Worm (Caenorhabditis elegans) whole organism, L2 larva: Measurements from ENCODE around the gene cpt-6.
A peak's percentile ranks its signal among the peaks of the same experiment; 100 is the strongest.

ENCODE experiments used
- Y55F3AM.14 ChIP-seq: fragments of 200-800 bp; sonication (Bioruptor generic); optimal IDR thresholded peaks from 2 replicates; lab custom pipeline; 2018; ENCODE audit warnings: mild to moderate bottlenecking, missing genetic modification characterization, missing compliant biosample characterization
- alr-1 ChIP-seq: fragments of 150-350 bp; optimal IDR thresholded peaks from 2 replicates; lab custom pipeline; 2014; ENCODE audit warnings: missing biosample characterization, missing genetic modification characterization
- ama-1 ChIP-seq: fragments of 150-350 bp; optimal IDR thresholded peaks from 2 replicates; lab custom pipeline; 2018; ENCODE audit warnings: inconsistent platforms
- blmp-1 ChIP-seq: sonication (generic microtip); optimal IDR thresholded peaks from 2 replicates; lab custom pipeline; 2017; ENCODE audit warnings: missing genetic modification characterization, mild to moderate bottlenecking, missing compliant biosample characterization, antibody characterized with exemption, moderate library complexity; ENCODE audit not compliant: insufficient read depth
- crh-2 ChIP-seq: sonication (generic microtip); optimal IDR thresholded peaks from 2 replicates; lab custom pipeline; 2017; ENCODE audit warnings: missing biosample characterization, missing genetic modification characterization
- egl-27 ChIP-seq: sonication (generic microtip); optimal IDR thresholded peaks from 3 replicates; lab custom pipeline; 2017; ENCODE audit warnings: missing biosample characterization, missing genetic modification reagents, missing genetic modification characterization
- elt-3 ChIP-seq: sonication (generic microtip); optimal IDR thresholded peaks from 2 replicates; lab custom pipeline; 2017; ENCODE audit warnings: missing biosample characterization, missing genetic modification characterization
- fos-1 ChIP-seq: fragments of 150-350 bp; optimal IDR thresholded peaks from 2 replicates; lab custom pipeline; 2014; ENCODE audit warnings: missing biosample characterization, missing genetic modification characterization
- lin-13 ChIP-seq: fragments of 150-350 bp; optimal IDR thresholded peaks from 2 replicates; lab custom pipeline; 2014; ENCODE audit warnings: missing biosample characterization, missing genetic modification reagents, missing genetic modification characterization
- lin-39 ChIP-seq: fragments of 150-350 bp; optimal IDR thresholded peaks from 2 replicates; lab custom pipeline; 2014; ENCODE audit warnings: missing biosample characterization, missing genetic modification reagents, missing genetic modification characterization
- lsy-2 ChIP-seq, 2 experiments: fragments of 150-350 bp in 1 of 2; sonication (generic microtip) in 1 of 2; optimal IDR thresholded peaks; 2 replicates each; lab custom pipeline; 2014 to 2017; ENCODE audit warnings: missing biosample characterization in 2 of 2, missing genetic modification characterization in 2 of 2
- mbf-1 ChIP-seq: sonication (generic microtip); optimal IDR thresholded peaks from 2 replicates; lab custom pipeline; 2017; ENCODE audit warnings: missing biosample characterization, missing genetic modification characterization
- nhr-10 ChIP-seq: sonication (generic microtip); optimal IDR thresholded peaks from 2 replicates; lab custom pipeline; 2017; ENCODE audit warnings: missing biosample characterization, missing genetic modification characterization
- nhr-12 ChIP-seq: fragments of 150-350 bp; optimal IDR thresholded peaks from 2 replicates; lab custom pipeline; 2014; ENCODE audit warnings: missing biosample characterization, missing genetic modification characterization
- nhr-21 ChIP-seq: fragments of 150-350 bp; optimal IDR thresholded peaks from 2 replicates; lab custom pipeline; 2014; ENCODE audit warnings: missing biosample characterization, missing genetic modification characterization
- nhr-25 ChIP-seq: fragments of 150-350 bp; sonication (generic microtip); optimal IDR thresholded peaks from 3 replicates; lab custom pipeline; 2014; ENCODE audit warnings: missing biosample characterization, missing genetic modification characterization
- nhr-6 ChIP-seq: fragments of 150-350 bp; optimal IDR thresholded peaks from 2 replicates; lab custom pipeline; 2014; ENCODE audit warnings: missing biosample characterization, missing genetic modification characterization
- nhr-77 ChIP-seq: fragments of 150-350 bp; optimal IDR thresholded peaks from 2 replicates; lab custom pipeline; 2014; ENCODE audit warnings: missing biosample characterization, missing genetic modification characterization
- peb-1 ChIP-seq: fragments of 150-350 bp; optimal IDR thresholded peaks from 2 replicates; lab custom pipeline; 2014; ENCODE audit warnings: missing biosample characterization, missing genetic modification characterization
- sem-4 ChIP-seq: fragments of 150-350 bp; optimal IDR thresholded peaks from 2 replicates; lab custom pipeline; 2014; ENCODE audit warnings: missing biosample characterization, missing genetic modification reagents, missing genetic modification characterization
- skn-1 ChIP-seq: sonication (generic microtip); optimal IDR thresholded peaks from 2 replicates; lab custom pipeline; 2017; ENCODE audit warnings: missing biosample characterization, missing genetic modification characterization
- sma-3 ChIP-seq: sonication (generic microtip); optimal IDR thresholded peaks from 2 replicates; lab custom pipeline; 2016; ENCODE audit warnings: missing genetic modification reagents, missing genetic modification characterization, missing compliant biosample characterization
- sma-9 ChIP-seq, 2 experiments: fragments of 150-350 bp in 1 of 2; sonication (generic microtip) in 1 of 2; optimal IDR thresholded peaks; 2 replicates each; lab custom pipeline; 2014 to 2016; ENCODE audit warnings: missing genetic modification characterization in 2 of 2, mild to moderate bottlenecking in 1 of 2, missing biosample characterization in 1 of 2, missing compliant biosample characterization in 1 of 2, missing genetic modification reagents in 1 of 2, moderate library complexity in 1 of 2
- unc-39 ChIP-seq: fragments of 150-350 bp; optimal IDR thresholded peaks from 2 replicates; lab custom pipeline; 2014; ENCODE audit warnings: missing biosample characterization, missing genetic modification characterization
- unc-62 ChIP-seq: fragments of 150-350 bp; optimal IDR thresholded peaks from 2 replicates; lab custom pipeline; 2014; ENCODE audit warnings: missing biosample characterization, missing genetic modification reagents, missing genetic modification characterization
- zag-1 ChIP-seq: fragments of 150-350 bp; optimal IDR thresholded peaks from 2 replicates; lab custom pipeline; 2014; ENCODE audit warnings: missing biosample characterization, missing genetic modification characterization
- ztf-11 ChIP-seq: sonication (generic microtip); optimal IDR thresholded peaks from 2 replicates; lab custom pipeline; 2017; ENCODE audit warnings: missing biosample characterization, missing genetic modification characterization
- ztf-4 ChIP-seq: fragments of 150-350 bp; optimal IDR thresholded peaks from 2 replicates; lab custom pipeline; 2014; ENCODE audit warnings: missing biosample characterization, missing genetic modification characterization

The cpt-6 gene

ce11 chrV:6513786-6514430 lies 20.2 kb upstream of the cpt-6 start:
- TF ChIP-seq lsy-2 (tag; optimal IDR thresholded peaks at IDR 0.05; lab: Kevin White, UChicago) (no peak), crh-2 (tag; lab: Kevin White, UChicago) (no peak), nhr-25 (no peak), lin-39 (tag; lab: Kevin White, UChicago) (no peak), nhr-21 (tag; lab: Kevin White, UChicago) (peak; percentile 37), nhr-10 (tag; lab: Kevin White, UChicago) (no peak), sma-9 (GFP tag; optimal IDR thresholded peaks at IDR 0.05; lab: Kevin White, UChicago) (peak; percentile 13), sma-9 (tag; optimal IDR thresholded peaks at IDR 0.05; lab: Kevin White, UChicago) (no peak), zag-1 (no peak), skn-1 (tag; lab: Kevin White, UChicago) (no peak), mbf-1 (tag; lab: Kevin White, UChicago) (no peak), ztf-4 (tag; lab: Kevin White, UChicago) (no peak), sem-4 (tag; lab: Kevin White, UChicago) (no peak), lin-13 (GFP tag; lab: Kevin White, UChicago) (no peak), Y55F3AM.14 (GFP tag; lab: Kevin White, UChicago) (no peak), unc-39 (no peak), blmp-1 (no peak), nhr-6 (tag; lab: Kevin White, UChicago) (no peak), unc-62 (no peak)

DNA sequence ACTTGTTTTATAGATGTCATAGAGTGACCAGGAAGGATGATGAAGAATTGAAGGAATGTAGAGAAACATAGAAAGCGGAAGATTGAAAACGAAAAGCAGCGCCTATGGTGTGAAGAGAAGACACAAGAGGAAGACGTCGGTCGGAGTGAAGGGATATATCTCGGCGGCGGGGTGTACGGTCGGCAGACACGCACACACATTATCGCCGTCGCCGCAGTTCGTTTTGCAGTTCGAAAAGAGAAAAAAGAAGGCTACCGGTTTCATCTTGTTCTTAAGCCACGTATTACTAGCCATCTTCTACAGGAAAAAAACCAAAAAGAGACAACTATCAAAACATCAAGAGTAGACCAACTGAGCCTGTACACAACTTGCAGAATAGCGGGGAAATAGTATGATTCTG lies 19.6 kb upstream of the cpt-6 start:
- TF ChIP-seq nhr-77 (no peak), fos-1 (tag; lab: Kevin White, UChicago) (peak; percentile 7), nhr-21 (tag; lab: Kevin White, UChicago) (peak; percentile 8)
- TF ChIP-seq, all 48 proteins: peak for 2

DNA sequence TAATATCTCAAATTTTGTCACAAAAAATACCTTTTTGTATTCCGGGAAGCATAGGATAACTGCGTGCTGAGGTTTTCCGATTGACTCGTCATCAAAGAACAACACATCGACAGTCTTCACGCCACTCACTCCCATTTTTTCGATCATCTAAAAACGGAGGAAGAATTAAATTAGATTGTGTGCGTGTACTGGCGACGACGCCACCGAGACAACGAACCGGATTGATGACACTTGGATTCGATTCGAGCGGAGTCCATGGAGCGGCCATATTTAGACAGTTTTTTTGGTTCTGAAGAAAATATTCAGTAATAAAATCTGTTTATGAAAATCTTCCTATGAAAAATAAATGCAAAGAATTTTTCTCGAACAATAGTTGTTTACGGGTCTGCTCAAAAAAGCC lies 17.4 kb upstream of the cpt-6 start, which contains the start of gene ubh-1:
ubh-1 (minus strand) TSS at position 289 of the 400 bp plus-strand sequence.
- TF ChIP-seq egl-27 (tag; lab: Kevin White, UChicago) (no peak), ztf-11 (no peak), sma-3 (GFP tag; lab: Kevin White, UChicago) (no peak)

- TF ChIP-seq nhr-12 (tag; lab: Kevin White, UChicago) (no peak), lsy-2 (tag; optimal IDR thresholded peaks at IDR 0.05; lab: Kevin White, UChicago) (peak in 1 of 2 experiments; percentile 10), nhr-21 (tag; lab: Kevin White, UChicago) (no peak)
Observed at ce11 chrV:6510622-6511021, 16.9 kb upstream of the cpt-6 start.

ce11 chrV:6509717-6510116 lies 16.0 kb upstream of the cpt-6 start, which contains the start of gene ubh-2:
Gene ubh-2 (minus strand): TSS chrV:6509817.
- no peak for TF ChIP-seq fos-1 (tag; lab: Kevin White, UChicago)
- TF ChIP-seq peb-1: no peak
- no peak for TF ChIP-seq mbf-1 (tag; lab: Kevin White, UChicago)
- TF ChIP-seq lin-13 (GFP tag; lab: Kevin White, UChicago): no peak
- TF ChIP-seq egl-27 (tag; lab: Kevin White, UChicago): no peak
- TF ChIP-seq alr-1: no peak
- TF ChIP-seq unc-39: no peak
- TF ChIP-seq zag-1: no peak
- TF ChIP-seq, all 48 proteins: peak for 0

DNA sequence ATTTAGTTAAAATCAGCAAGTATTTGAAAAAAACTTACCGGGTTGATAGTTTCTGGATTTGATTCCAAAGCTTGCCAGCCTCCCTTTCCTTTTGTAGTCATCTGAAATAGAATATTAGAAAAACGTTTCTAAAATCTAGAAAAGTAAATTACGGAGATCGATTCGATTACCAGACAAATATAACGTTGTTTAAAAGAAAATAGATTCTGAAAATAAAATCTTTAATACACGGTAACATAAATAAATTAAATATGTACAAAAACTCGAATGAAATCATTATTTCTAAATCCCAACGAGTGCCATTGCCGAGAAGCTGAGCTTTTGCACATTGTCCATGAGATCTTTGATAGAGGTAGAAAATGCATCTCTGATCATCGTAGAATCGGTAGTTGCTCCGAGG lies 15.0 kb upstream of the cpt-6 start, which contains the start of gene ubh-3:
ubh-3 (minus strand) TSS at position 101 of the 400 bp plus-strand sequence.
- TF ChIP-seq elt-3 (tag; lab: Kevin White, UChicago) (no peak), nhr-21 (tag; lab: Kevin White, UChicago) (no peak), ama-1 (lab: Kevin White, UChicago) (no peak), nhr-77 (no peak)
